Worm (Caenorhabditis elegans) whole organism, early embryonic: ENCODE results near the gene cut-3.

Source experiments
- B0310.2 ChIP-seq: sonication (generic microtip); optimal IDR thresholded peaks from 2 replicates; lab custom pipeline; 2016; ENCODE audit warnings: mild to moderate bottlenecking, missing genetic modification characterization, missing compliant biosample characterization
- F13C5.2 ChIP-seq: sonication (generic microtip); optimal IDR thresholded peaks from 2 replicates; lab custom pipeline; 2017; ENCODE audit warnings: mild to moderate bottlenecking, missing genetic modification characterization, inconsistent platforms, missing compliant biosample characterization
- aly-1 ChIP-seq: sonication (generic microtip); optimal IDR thresholded peaks from 2 replicates; lab custom pipeline; 2016; ENCODE audit warnings: missing genetic modification characterization, missing compliant biosample characterization
- ama-1 ChIP-seq: fragments of 150-350 bp; optimal IDR thresholded peaks from 2 replicates; lab custom pipeline; 2014
- ceh-13 ChIP-seq: fragments of 200-800 bp; sonication (Bioruptor generic); optimal IDR thresholded peaks from 2 replicates; lab custom pipeline; 2018; ENCODE audit warnings: mild to moderate bottlenecking, missing genetic modification characterization, missing compliant biosample characterization
- ceh-36 ChIP-seq: sonication (generic microtip); optimal IDR thresholded peaks from 2 replicates; lab custom pipeline; 2016; ENCODE audit warnings: missing genetic modification characterization, inconsistent platforms, missing compliant biosample characterization
- ets-7 ChIP-seq: sonication (generic microtip); optimal IDR thresholded peaks from 2 replicates; lab custom pipeline; 2016; ENCODE audit warnings: missing genotype, missing genetic modification characterization, missing compliant biosample characterization
- flt-1 ChIP-seq: fragments of 200-800 bp; sonication (Bioruptor generic); IDR thresholded peaks from 2 replicates; pipeline ENCODE4 v1.3.6; 2022; ENCODE audit warnings: missing genetic modification characterization, missing compliant biosample characterization
- hmbx-1 ChIP-seq: sonication (generic microtip); optimal IDR thresholded peaks from 2 replicates; lab custom pipeline; 2016; ENCODE audit warnings: mild to moderate bottlenecking, missing genetic modification characterization, missing compliant biosample characterization
- hmg-4 ChIP-seq: fragments of 200-800 bp; sonication (Bioruptor generic); optimal IDR thresholded peaks from 2 replicates; lab custom pipeline; 2018; ENCODE audit warnings: mild to moderate bottlenecking, missing genetic modification characterization, missing compliant biosample characterization
- hnd-1 ChIP-seq: sonication (generic microtip); optimal IDR thresholded peaks from 2 replicates; lab custom pipeline; 2016; ENCODE audit warnings: missing genetic modification characterization, missing compliant biosample characterization
- pes-1 ChIP-seq: fragments of 200-800 bp; sonication (Bioruptor generic); IDR thresholded peaks from 2 replicates; pipeline ENCODE4 v1.3.6; 2022; ENCODE audit warnings: missing genetic modification reagents, missing genetic modification characterization, missing compliant biosample characterization
- scrt-1 ChIP-seq: fragments of 200-800 bp; sonication (Bioruptor generic); IDR thresholded peaks from 2 replicates; pipeline ENCODE4 v1.3.6; 2022; ENCODE audit warnings: missing genetic modification characterization, missing compliant biosample characterization
- sea-1 ChIP-seq: fragments of 200-800 bp; sonication (Bioruptor generic); conservative IDR thresholded peaks from 2 replicates; pipeline ENCODE4 v1.3.6; 2022; ENCODE audit warnings: missing genetic modification characterization, missing compliant biosample characterization
- tbx-11 ChIP-seq: fragments of 200-800 bp; sonication (Bioruptor generic); IDR thresholded peaks from 2 replicates; pipeline ENCODE4 v1.3.6; 2022; ENCODE audit warnings: missing genetic modification characterization, missing compliant biosample characterization
- tbx-37 ChIP-seq: fragments of 200-800 bp; sonication (Bioruptor generic); conservative IDR thresholded peaks from 2 replicates; pipeline ENCODE4 v1.3.6; 2022; ENCODE audit warnings: missing genetic modification reagents, missing genetic modification characterization, missing compliant biosample characterization
- tra-4 ChIP-seq: sonication (generic microtip); optimal IDR thresholded peaks from 2 replicates; lab custom pipeline; 2017; ENCODE audit warnings: missing genetic modification characterization, missing compliant biosample characterization

The cut-3 gene

DNA sequence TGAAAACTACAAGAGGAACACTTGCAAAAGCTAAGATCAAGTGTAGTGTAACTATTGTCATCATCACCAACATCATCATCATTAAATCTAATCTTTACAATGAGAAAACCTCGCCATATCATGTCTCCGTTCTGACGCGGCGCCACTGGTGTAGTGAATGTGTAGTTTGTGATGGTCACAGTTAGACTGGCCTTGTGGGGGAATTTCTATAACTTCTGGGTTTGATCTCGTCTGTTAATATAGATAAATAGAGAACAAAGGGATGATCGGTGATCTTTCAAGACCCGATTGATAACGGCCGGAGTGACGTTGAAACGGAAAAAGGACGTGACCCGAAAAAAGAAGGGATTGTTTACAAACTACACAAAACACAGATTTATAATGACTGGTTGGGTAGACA, 5.8 kb downstream of the cut-3 start:
- TF ChIP-seq pes-1 (GFP tag; lab: Robert Waterston, UW), result no peak
- no peak for TF ChIP-seq scrt-1 (GFP tag; lab: Robert Waterston, UW)
- TF ChIP-seq hmbx-1 (tag; lab: Kevin White, UChicago), result no peak
- TF ChIP-seq ama-1 (lab: Kevin White, UChicago), result no peak
- no peak for TF ChIP-seq ceh-13 (GFP tag; lab: Kevin White, UChicago)
- TF ChIP-seq sea-1, result no peak
- no peak for TF ChIP-seq tbx-37 (GFP tag; lab: Robert Waterston, UW)
- no peak for TF ChIP-seq flt-1 (GFP tag; lab: Robert Waterston, UW)
- no peak for TF ChIP-seq aly-1 (tag; lab: Kevin White, UChicago)
- TF ChIP-seq hmg-4, result no peak
- no peak for TF ChIP-seq hnd-1 (tag; lab: Kevin White, UChicago)
- TF ChIP-seq ceh-36 (tag; lab: Kevin White, UChicago), result no peak
- TF ChIP-seq tra-4 (tag; lab: Kevin White, UChicago), result no peak
- no peak for TF ChIP-seq B0310.2
- TF ChIP-seq tbx-11 (GFP tag; lab: Robert Waterston, UW), result no peak
- no peak for TF ChIP-seq ets-7 (tag; lab: Kevin White, UChicago)

DNA sequence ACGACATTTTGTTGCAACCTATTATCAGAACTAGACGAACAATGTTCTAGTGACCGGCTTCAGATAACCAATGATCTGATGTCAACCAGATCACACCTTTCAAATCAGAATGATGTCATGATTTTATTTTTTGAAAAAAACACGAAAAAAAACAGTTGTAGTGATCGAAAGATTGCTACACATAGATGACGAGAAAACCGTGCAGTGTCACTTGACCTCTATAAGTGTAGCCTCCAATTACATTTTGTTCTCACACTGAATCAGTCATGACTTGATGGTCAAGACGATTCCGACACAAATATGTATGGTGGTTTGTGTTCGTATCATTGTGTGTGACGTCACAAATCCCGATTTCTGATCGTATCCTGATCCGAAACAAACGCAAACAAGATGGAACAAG, 6.5 kb downstream of the cut-3 start:
- TF ChIP-seq pes-1 (GFP tag; lab: Robert Waterston, UW) (no peak), ceh-13 (GFP tag; lab: Kevin White, UChicago) (no peak), ceh-36 (tag; lab: Kevin White, UChicago) (no peak), hnd-1 (tag; lab: Kevin White, UChicago) (no peak), ama-1 (lab: Kevin White, UChicago) (no peak), B0310.2 (no peak), tbx-11 (GFP tag; lab: Robert Waterston, UW) (no peak)

DNA sequence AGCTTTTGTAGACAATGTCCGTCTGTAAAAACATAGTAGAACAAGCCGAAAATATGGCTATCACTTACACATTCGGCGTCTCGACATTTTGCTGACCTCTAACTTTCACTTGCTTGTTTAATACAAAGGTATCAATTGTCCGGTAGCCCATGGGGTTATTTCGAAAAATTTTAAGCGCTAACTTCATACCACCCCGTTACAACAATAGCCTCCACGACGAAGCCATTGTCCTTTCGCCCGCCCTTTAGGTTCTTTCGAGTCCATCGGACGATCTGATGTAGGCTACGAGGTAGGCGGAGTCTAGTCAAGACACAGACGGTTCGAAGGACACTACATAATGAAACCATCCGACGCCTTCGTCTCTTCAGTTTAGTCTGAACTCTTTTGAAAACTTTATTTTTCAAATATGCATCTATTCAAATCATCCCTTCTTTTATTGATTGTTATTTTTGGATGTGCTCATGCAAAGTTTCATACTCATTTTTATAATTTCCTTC, 7.8 kb downstream of the cut-3 start, which contains the start of gene lips-10:
lips-10 (plus strand) TSS at position 378 of the 497 bp plus-strand sequence.
- TF ChIP-seq hmg-4 (no peak), tra-4 (tag; lab: Kevin White, UChicago) (no peak), hmbx-1 (tag; lab: Kevin White, UChicago) (no peak), aly-1 (tag; lab: Kevin White, UChicago) (no peak), B0310.2 (no peak)

DNA sequence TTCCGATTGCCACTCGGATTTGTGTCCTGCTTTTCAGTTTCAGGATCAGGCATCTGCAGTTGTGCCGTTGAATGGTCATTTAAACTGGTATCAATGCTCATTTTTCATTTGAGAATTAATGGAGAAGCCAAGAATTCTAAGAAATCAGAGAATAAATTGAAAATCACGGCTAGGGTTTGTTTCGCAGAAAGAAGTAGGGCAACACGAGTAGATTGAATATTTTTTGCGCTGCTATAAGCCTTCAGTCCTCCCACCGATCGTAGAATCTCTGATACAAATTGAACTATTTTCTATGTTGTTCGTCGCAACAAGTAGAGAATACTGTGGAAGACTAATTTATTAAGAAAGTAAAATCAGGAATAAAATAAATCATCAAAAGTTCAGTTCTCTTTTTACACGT, 9.6 kb downstream of the cut-3 start, which contains the start of gene acp-3:
acp-3 (minus strand) TSS at position 101 of the 400 bp plus-strand sequence.
- no peak for TF ChIP-seq pes-1 (GFP tag; lab: Robert Waterston, UW)
- TF ChIP-seq scrt-1 (GFP tag; lab: Robert Waterston, UW), result no peak
- TF ChIP-seq tra-4 (tag; lab: Kevin White, UChicago), result no peak
- TF ChIP-seq flt-1 (GFP tag; lab: Robert Waterston, UW), result no peak
- TF ChIP-seq tbx-37 (GFP tag; lab: Robert Waterston, UW), result no peak
- TF ChIP-seq hmg-4, result no peak
- no peak for TF ChIP-seq hnd-1 (tag; lab: Kevin White, UChicago)
- no peak for TF ChIP-seq tbx-11 (GFP tag; lab: Robert Waterston, UW)
- TF ChIP-seq B0310.2, result no peak
- TF ChIP-seq ceh-13 (GFP tag; lab: Kevin White, UChicago), result no peak
- TF ChIP-seq ceh-36 (tag; lab: Kevin White, UChicago), result no peak
- TF ChIP-seq hmbx-1 (tag; lab: Kevin White, UChicago), result no peak
- TF ChIP-seq ama-1 (lab: Kevin White, UChicago), result no peak
- no peak for TF ChIP-seq aly-1 (tag; lab: Kevin White, UChicago)
- no peak for TF ChIP-seq F13C5.2 (tag; lab: Kevin White, UChicago)
- TF ChIP-seq sea-1, result no peak
- no peak for TF ChIP-seq ets-7 (tag; lab: Kevin White, UChicago)

DNA sequence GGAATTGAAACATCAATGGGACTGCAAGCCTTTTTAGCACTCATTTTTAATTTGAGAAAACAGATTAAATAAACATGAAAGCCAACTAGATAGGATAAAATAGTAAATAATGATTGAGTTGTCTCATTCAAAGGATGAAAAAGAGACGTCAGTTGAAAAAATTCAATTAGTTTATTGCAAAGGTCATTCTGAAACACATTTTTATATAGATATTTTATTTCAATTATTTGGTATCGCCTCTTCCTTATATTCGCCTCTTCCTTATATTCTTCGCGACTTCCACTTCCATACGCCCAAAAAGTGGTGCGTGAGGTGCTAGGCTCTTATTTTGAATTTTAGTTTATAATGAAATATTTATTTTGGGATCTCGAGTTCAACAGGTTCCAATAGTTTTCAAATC, 11.6 kb downstream of the cut-3 start, which contains the start of gene acp-4:
acp-4 (minus strand) TSS at position 101 of the 400 bp plus-strand sequence.
- TF ChIP-seq hnd-1 (tag; lab: Kevin White, UChicago), result no peak
- no peak for TF ChIP-seq F13C5.2 (tag; lab: Kevin White, UChicago)
- no peak for TF ChIP-seq pes-1 (GFP tag; lab: Robert Waterston, UW)
- no peak for TF ChIP-seq ceh-36 (tag; lab: Kevin White, UChicago)
- no peak for TF ChIP-seq hmg-4
- TF ChIP-seq ets-7 (tag; lab: Kevin White, UChicago), result no peak
- TF ChIP-seq tra-4 (tag; lab: Kevin White, UChicago), result no peak
- no peak for TF ChIP-seq flt-1 (GFP tag; lab: Robert Waterston, UW)
- TF ChIP-seq tbx-11 (GFP tag; lab: Robert Waterston, UW), result no peak
- no peak for TF ChIP-seq ceh-13 (GFP tag; lab: Kevin White, UChicago)
- TF ChIP-seq B0310.2, result no peak

DNA sequence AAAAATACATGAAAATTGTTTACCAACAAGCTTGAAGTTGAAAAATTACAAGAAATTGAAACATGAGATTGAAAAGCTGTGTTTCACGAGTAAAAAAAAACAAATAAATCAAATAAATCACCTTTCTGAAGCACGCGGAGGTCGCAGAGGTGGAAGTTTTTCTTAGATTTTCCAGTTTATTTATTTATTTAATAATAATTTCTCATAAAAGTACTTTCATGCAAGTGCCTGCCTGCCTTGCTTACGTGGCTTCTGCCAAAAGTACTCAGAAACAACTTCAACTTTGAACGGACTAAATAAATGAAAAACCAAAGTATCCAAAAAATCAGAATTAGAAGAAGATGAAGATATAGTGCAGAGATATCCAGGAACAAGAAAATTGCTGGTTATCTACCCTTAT, 14.7 kb downstream of the cut-3 start, which contains the start of gene acp-2:
acp-2 (minus strand) TSS at position 101 of the 400 bp plus-strand sequence.
- TF ChIP-seq tbx-11 (GFP tag; lab: Robert Waterston, UW), result no peak
- no peak for TF ChIP-seq F13C5.2 (tag; lab: Kevin White, UChicago)
- TF ChIP-seq ceh-36 (tag; lab: Kevin White, UChicago), result no peak
- no peak for TF ChIP-seq hmg-4
- no peak for TF ChIP-seq flt-1 (GFP tag; lab: Robert Waterston, UW)
- no peak for TF ChIP-seq tbx-37 (GFP tag; lab: Robert Waterston, UW)
- no peak for TF ChIP-seq scrt-1 (GFP tag; lab: Robert Waterston, UW)
- TF ChIP-seq sea-1, result no peak
